Worm (Caenorhabditis elegans) whole organism, young adult: ENCODE results near the gene ifd-1.

Experiments
- B0019.2 ChIP-seq: fragments of 200-800 bp; sonication (Bioruptor generic); conservative IDR thresholded peaks from 2 replicates; pipeline ENCODE4 v1.3.6; 2022; ENCODE audit warnings: missing genetic modification reagents, missing genetic modification characterization, missing compliant biosample characterization
- F22D6.2 ChIP-seq: sonication (generic microtip); optimal IDR thresholded peaks from 2 replicates; lab custom pipeline; 2016; ENCODE audit warnings: mild to moderate bottlenecking, missing genetic modification characterization, missing compliant biosample characterization
- F23B12.7 ChIP-seq: sonication (generic microtip); optimal IDR thresholded peaks from 2 replicates; lab custom pipeline; 2017; ENCODE audit warnings: missing genetic modification characterization, mild to moderate bottlenecking, missing compliant biosample characterization, antibody characterized with exemption, moderate library complexity; ENCODE audit not compliant: insufficient read depth
- F52B5.7 ChIP-seq: sonication (generic microtip); optimal IDR thresholded peaks from 2 replicates; lab custom pipeline; 2016; ENCODE audit warnings: mild to moderate bottlenecking, missing genetic modification characterization, missing compliant biosample characterization
- F57C9.4 ChIP-seq: sonication (generic microtip); optimal IDR thresholded peaks from 2 replicates; lab custom pipeline; 2017; ENCODE audit warnings: mild to moderate bottlenecking, missing genetic modification characterization, missing compliant biosample characterization
- K11D2.4 ChIP-seq: fragments of 200-800 bp; sonication (Bioruptor generic); IDR thresholded peaks from 2 replicates; pipeline ENCODE4 v1.3.6; 2022; ENCODE audit warnings: missing genetic modification reagents, missing genetic modification characterization, missing compliant biosample characterization
- Y56A3A.18 ChIP-seq: fragments of 200-800 bp; sonication (Bioruptor generic); IDR thresholded peaks from 2 replicates; pipeline ENCODE4 v1.3.6; 2022; ENCODE audit warnings: missing genetic modification reagents, missing genetic modification characterization, missing compliant biosample characterization
- Y95B8A.8 ChIP-seq: fragments of 200-800 bp; sonication (Bioruptor generic); IDR thresholded peaks from 2 replicates; pipeline ENCODE4 v1.3.6; 2022; ENCODE audit warnings: missing genetic modification reagents, missing genetic modification characterization, missing compliant biosample characterization
- akir-1 ChIP-seq: fragments of 200-800 bp; sonication (Bioruptor generic); optimal IDR thresholded peaks from 2 replicates; lab custom pipeline; 2018; ENCODE audit warnings: mild to moderate bottlenecking, missing genetic modification characterization, moderate library complexity, missing compliant biosample characterization
- attf-3 ChIP-seq: fragments of 200-800 bp; sonication (Bioruptor generic); conservative IDR thresholded peaks from 2 replicates; pipeline ENCODE4 v1.3.6; 2022; ENCODE audit warnings: missing genetic modification reagents, missing genetic modification characterization, missing compliant biosample characterization
- attf-6 ChIP-seq: fragments of 200-800 bp; sonication (Bioruptor generic); IDR thresholded peaks from 2 replicates; pipeline ENCODE4 v1.3.6; 2022; ENCODE audit warnings: missing genetic modification reagents, missing genetic modification characterization, missing compliant biosample characterization
- bed-1 ChIP-seq: fragments of 200-800 bp; sonication (Bioruptor generic); IDR thresholded peaks from 2 replicates; pipeline ENCODE4 v1.3.6; 2022; ENCODE audit warnings: missing genetic modification reagents, missing genetic modification characterization, missing compliant biosample characterization
- cebp-1 ChIP-seq, 2 experiments: fragments of 200-800 bp in 1 of 2; sonication (Bioruptor generic) in 1 of 2; sonication (generic microtip) in 1 of 2; IDR thresholded peaks in 1 of 2; optimal IDR thresholded peaks in 1 of 2; 2 replicates each; pipeline versions ENCODE4 v1.3.6 to Lab custom; 2017 to 2022; ENCODE audit warnings: missing compliant biosample characterization in 2 of 2, missing genetic modification characterization in 2 of 2, mild to moderate bottlenecking in 1 of 2, missing genetic modification reagents in 1 of 2, moderate library complexity in 1 of 2
- ceh-58 ChIP-seq: fragments of 200-800 bp; sonication (Bioruptor generic); IDR thresholded peaks from 2 replicates; pipeline ENCODE4 v1.3.6; 2022; ENCODE audit warnings: missing genetic modification characterization, missing compliant biosample characterization
- ceh-91 ChIP-seq: fragments of 200-800 bp; sonication (Bioruptor generic); IDR thresholded peaks from 2 replicates; pipeline ENCODE4 v1.3.6; 2022; ENCODE audit warnings: missing genetic modification reagents, missing genetic modification characterization, missing compliant biosample characterization
- chd-7 ChIP-seq: sonication (generic microtip); optimal IDR thresholded peaks from 2 replicates; lab custom pipeline; 2016; ENCODE audit warnings: mild to moderate bottlenecking, missing genetic modification characterization, moderate library complexity, missing compliant biosample characterization
- dpff-1 ChIP-seq: sonication (generic microtip); optimal IDR thresholded peaks from 2 replicates; lab custom pipeline; 2017; ENCODE audit warnings: mild to moderate bottlenecking, missing genetic modification characterization, missing compliant biosample characterization
- egl-18 ChIP-seq: fragments of 200-800 bp; sonication (Bioruptor generic); IDR thresholded peaks from 2 replicates; pipeline ENCODE4 v1.3.6; 2022; ENCODE audit warnings: missing genetic modification reagents, missing genetic modification characterization, missing compliant biosample characterization
- ekl-4 ChIP-seq: fragments of 200-800 bp; sonication (Bioruptor generic); IDR thresholded peaks from 2 replicates; pipeline ENCODE4 v1.3.6; 2022; ENCODE audit warnings: missing genetic modification reagents, missing genetic modification characterization, missing compliant biosample characterization
- hlh-12 ChIP-seq: sonication (generic microtip); optimal IDR thresholded peaks from 2 replicates; lab custom pipeline; 2016; ENCODE audit warnings: missing genetic modification characterization, missing compliant biosample characterization
- hlh-26 ChIP-seq: fragments of 200-800 bp; sonication (Bioruptor generic); conservative IDR thresholded peaks from 2 replicates; pipeline ENCODE4 v1.3.6; 2022; ENCODE audit warnings: missing genetic modification reagents, missing genetic modification characterization, missing compliant biosample characterization
- hmg-1.2 ChIP-seq: fragments of 200-800 bp; sonication (Bioruptor generic); IDR thresholded peaks from 2 replicates; pipeline ENCODE4 v1.3.6; 2022; ENCODE audit warnings: missing genetic modification reagents, missing genetic modification characterization, missing compliant biosample characterization
- hrde-1 ChIP-seq: sonication (generic microtip); optimal IDR thresholded peaks from 2 replicates; lab custom pipeline; 2016; ENCODE audit warnings: missing genetic modification characterization, mild to moderate bottlenecking, missing compliant biosample characterization, moderate library complexity, missing genotype, missing genetic modification reagents, borderline replicate concordance
- lag-1 ChIP-seq: fragments of 200-800 bp; sonication (Bioruptor generic); IDR thresholded peaks from 2 replicates; pipeline ENCODE4 v1.3.6; 2022; ENCODE audit warnings: missing genetic modification reagents, missing genetic modification characterization, missing compliant biosample characterization
- let-526 ChIP-seq: fragments of 200-800 bp; sonication (Bioruptor generic); IDR thresholded peaks from 2 replicates; pipeline ENCODE4 v1.3.6; 2022; ENCODE audit warnings: missing genetic modification reagents, missing genetic modification characterization, missing compliant biosample characterization
- lin-26 ChIP-seq: fragments of 200-800 bp; sonication (Bioruptor generic); IDR thresholded peaks from 2 replicates; pipeline ENCODE4 v1.3.6; 2022; ENCODE audit warnings: missing genetic modification reagents, missing genetic modification characterization, missing compliant biosample characterization
- lin-40 ChIP-seq: sonication (generic microtip); optimal IDR thresholded peaks from 2 replicates; lab custom pipeline; 2016; ENCODE audit warnings: missing genetic modification characterization, mild to moderate bottlenecking, missing compliant biosample characterization, missing genotype, missing genetic modification reagents
- madf-3 ChIP-seq: fragments of 200-800 bp; sonication (Bioruptor generic); IDR thresholded peaks from 2 replicates; pipeline ENCODE4 v1.3.6; 2022; ENCODE audit warnings: missing genetic modification reagents, missing genetic modification characterization, missing compliant biosample characterization
- nhr-120 ChIP-seq: fragments of 200-800 bp; sonication (Bioruptor generic); IDR thresholded peaks from 2 replicates; pipeline ENCODE4 v1.3.6; 2022; ENCODE audit warnings: missing genetic modification characterization, missing compliant biosample characterization
- nhr-27 ChIP-seq: fragments of 200-800 bp; sonication (Bioruptor generic); optimal IDR thresholded peaks from 2 replicates; lab custom pipeline; 2018; ENCODE audit warnings: mild to moderate bottlenecking, missing genetic modification characterization, moderate library complexity, missing compliant biosample characterization
- nhr-80 ChIP-seq: sonication (generic microtip); optimal IDR thresholded peaks from 2 replicates; lab custom pipeline; 2016; ENCODE audit warnings: missing genetic modification characterization, missing compliant biosample characterization
- rcor-1 ChIP-seq: fragments of 200-800 bp; sonication (Bioruptor generic); IDR thresholded peaks from 2 replicates; pipeline ENCODE4 v1.3.6; 2022; ENCODE audit warnings: missing genetic modification reagents, missing genetic modification characterization, missing compliant biosample characterization
- rec-8 ChIP-seq, 2 experiments: sonication (generic microtip); optimal IDR thresholded peaks; 2 replicates each; lab custom pipeline; 2016; ENCODE audit warnings: mild to moderate bottlenecking in 2 of 2, missing genetic modification characterization in 2 of 2, missing genetic modification reagents in 2 of 2, missing genotype in 2 of 2, missing biosample characterization in 1 of 2, missing compliant biosample characterization in 1 of 2, moderate library complexity in 1 of 2
- snpc-1.1 ChIP-seq: sonication (generic microtip); optimal IDR thresholded peaks from 2 replicates; lab custom pipeline; 2017; ENCODE audit warnings: missing genetic modification characterization, mild to moderate bottlenecking, missing compliant biosample characterization, antibody characterized with exemption, moderate library complexity, missing genotype, missing genetic modification reagents; ENCODE audit not compliant: insufficient read depth
- snpc-4 ChIP-seq, 5 experiments: fragments of 150-350 bp in 1 of 5; sonication (generic microtip) in 4 of 5; optimal IDR thresholded peaks; 2 replicates each; lab custom pipeline; 2014 to 2018; ENCODE audit warnings: missing genetic modification characterization in 5 of 5, missing biosample characterization in 3 of 5, antibody characterized with exemption in 2 of 5, mild to moderate bottlenecking in 2 of 5, missing compliant biosample characterization in 2 of 5, missing genotype in 2 of 5, moderate library complexity in 2 of 5, missing genetic modification reagents in 1 of 5
- tbx-9 ChIP-seq: sonication (generic microtip); optimal IDR thresholded peaks from 2 replicates; lab custom pipeline; 2016; ENCODE audit warnings: borderline replicate concordance, missing genetic modification characterization, inconsistent platforms, missing compliant biosample characterization
- unc-130 ChIP-seq: sonication (generic microtip); optimal IDR thresholded peaks from 2 replicates; lab custom pipeline; 2016; ENCODE audit warnings: missing genetic modification reagents, missing genetic modification characterization, missing compliant biosample characterization
- xnd-1 ChIP-seq: sonication (generic microtip); optimal IDR thresholded peaks from 2 replicates; lab custom pipeline; 2016; ENCODE audit warnings: missing genotype, missing genetic modification reagents, missing genetic modification characterization, missing compliant biosample characterization
- ztf-18 ChIP-seq: sonication (generic microtip); optimal IDR thresholded peaks from 2 replicates; lab custom pipeline; 2016; ENCODE audit warnings: missing genotype, mild to moderate bottlenecking, missing genetic modification characterization, missing compliant biosample characterization
- ztf-22 ChIP-seq: fragments of 200-800 bp; sonication (Bioruptor generic); optimal IDR thresholded peaks from 2 replicates; lab custom pipeline; 2018; ENCODE audit warnings: mild to moderate bottlenecking, missing genetic modification characterization, moderate library complexity, missing compliant biosample characterization
- ztf-28 ChIP-seq: fragments of 200-800 bp; sonication (Bioruptor generic); IDR thresholded peaks from 2 replicates; pipeline ENCODE4 v1.3.6; 2022; ENCODE audit warnings: missing genetic modification reagents, missing genetic modification characterization, missing compliant biosample characterization

The ifd-1 gene

ce11 chrX:8790093-8790492 lies 34.2 kb downstream of the ifd-1 start:
- TF ChIP-seq B0019.2 (GFP tag; lab: Robert Waterston, UW) (no peak), F52B5.7 (no peak), Y95B8A.8 (GFP tag; lab: Robert Waterston, UW) (no peak), ztf-18 (tag; lab: Kevin White, UChicago) (no peak), tbx-9 (tag; lab: Kevin White, UChicago) (no peak), snpc-4 (GFP tag; optimal IDR thresholded peaks at IDR 0.05; lab: Kevin White, UChicago) (no peak), snpc-4 (tag; optimal IDR thresholded peaks at IDR 0.05; lab: Kevin White, UChicago) (no peak), nhr-27 (tag; lab: Kevin White, UChicago) (no peak), xnd-1 (no peak), akir-1 (GFP tag; lab: Kevin White, UChicago) (no peak), unc-130 (GFP tag; lab: Kevin White, UChicago) (no peak), madf-3 (GFP tag; lab: Robert Waterston, UW) (no peak), F23B12.7 (tag; lab: Kevin White, UChicago) (no peak), lag-1 (GFP tag; lab: Robert Waterston, UW) (no peak)

ce11 chrX:8789014-8789506 lies 35.2 kb downstream of the ifd-1 start, which contains the start of gene unc-27:
Gene unc-27, plus strand, starts transcription at chrX:8789456.
- TF ChIP-seq ztf-28 (GFP tag; lab: Robert Waterston, UW) (no peak), hrde-1 (tag; lab: Kevin White, UChicago) (no peak), chd-7 (no peak), attf-6 (GFP tag; lab: Robert Waterston, UW) (no peak), ztf-22 (GFP tag; lab: Kevin White, UChicago) (no peak), let-526 (no peak), F57C9.4 (no peak), B0019.2 (GFP tag; lab: Robert Waterston, UW) (no peak), ceh-91 (GFP tag; lab: Robert Waterston, UW) (no peak), nhr-27 (tag; lab: Kevin White, UChicago) (no peak), bed-1 (GFP tag; lab: Robert Waterston, UW) (no peak), egl-18 (GFP tag; lab: Robert Waterston, UW) (no peak), hmg-1.2 (GFP tag; lab: Robert Waterston, UW) (no peak), F22D6.2 (no peak), attf-3 (GFP tag; lab: Robert Waterston, UW) (no peak), Y56A3A.18 (no peak), rcor-1 (GFP tag; lab: Robert Waterston, UW) (no peak), hlh-12 (tag; lab: Kevin White, UChicago) (no peak), nhr-120 (GFP tag; lab: Robert Waterston, UW) (no peak), snpc-1.1 (tag; lab: Kevin White, UChicago) (no peak)
- TF ChIP-seq, all 124 proteins: peak for 0

- TF ChIP-seq ceh-58 (GFP tag; lab: Robert Waterston, UW) (no peak), hlh-26 (GFP tag; lab: Robert Waterston, UW) (no peak), Y95B8A.8 (GFP tag; lab: Robert Waterston, UW) (no peak), cebp-1 (GFP tag; IDR thresholded peaks at IDR 0.05; lab: Robert Waterston, UW) (peak; percentile 65), cebp-1 (tag; optimal IDR thresholded peaks at IDR 0.05; lab: Kevin White, UChicago) (peak; percentile 70), ekl-4 (GFP tag; lab: Robert Waterston, UW) (no peak), nhr-80 (tag; lab: Kevin White, UChicago) (peak; percentile 15), snpc-4 (GFP tag; optimal IDR thresholded peaks at IDR 0.05; lab: Kevin White, UChicago) (no peak), snpc-4 (tag; optimal IDR thresholded peaks at IDR 0.05; lab: Kevin White, UChicago) (no peak), rec-8 (tag; optimal IDR thresholded peaks at IDR 0.05; lab: Kevin White, UChicago) (no peak), dpff-1 (no peak), K11D2.4 (GFP tag; lab: Robert Waterston, UW) (no peak), lin-26 (GFP tag; lab: Robert Waterston, UW) (no peak), lin-40 (peak; percentile 14)
These were observed 36.5 kb downstream of the ifd-1 start for ce11 chrX:8787689-8788222.
